Worm (Caenorhabditis elegans) whole organism, late embryonic: ENCODE measurements around the gene T25D1.2.

Experiments used
- T23F11.4 ChIP-seq: fragments of 200-800 bp; sonication (Bioruptor generic); optimal IDR thresholded peaks from 2 replicates; lab custom pipeline; 2018; ENCODE audit warnings: mild to moderate bottlenecking, missing genetic modification characterization, missing compliant biosample characterization
- ceh-45 ChIP-seq: fragments of 200-800 bp; sonication (Bioruptor generic); IDR thresholded peaks from 2 replicates; pipeline ENCODE4 v1.3.6; 2022; ENCODE audit warnings: missing genetic modification reagents, missing genetic modification characterization, missing compliant biosample characterization
- hlh-30 ChIP-seq: sonication (generic microtip); optimal IDR thresholded peaks from 2 replicates; lab custom pipeline; 2017; ENCODE audit warnings: antibody characterized with exemption, missing genetic modification characterization, missing compliant biosample characterization; ENCODE audit not compliant: insufficient read depth
- nhr-11 ChIP-seq: fragments of 150-350 bp; optimal IDR thresholded peaks from 2 replicates; lab custom pipeline; 2014; ENCODE audit warnings: missing biosample characterization, missing genetic modification characterization
- npax-4 ChIP-seq: sonication (generic microtip); optimal IDR thresholded peaks from 2 replicates; lab custom pipeline; 2016; ENCODE audit warnings: missing genetic modification characterization, missing compliant biosample characterization
- pha-4 ChIP-seq: fragments of 150-350 bp; optimal IDR thresholded peaks from 2 replicates; lab custom pipeline; 2018; ENCODE audit warnings: missing biosample characterization, missing genetic modification reagents, missing genetic modification characterization

- no peak for TF ChIP-seq nhr-11 (tag; lab: Kevin White, UChicago)
- TF ChIP-seq hlh-30 (tag; lab: Kevin White, UChicago) = no peak
- TF ChIP-seq npax-4 = no peak
- TF ChIP-seq pha-4 (tag; lab: Kevin White, UChicago) = no peak
- TF ChIP-seq ceh-45 (GFP tag; lab: Robert Waterston, UW) = no peak
- TF ChIP-seq T23F11.4 (GFP tag; lab: Kevin White, UChicago) = no peak
These were observed 12.4 kb downstream of the T25D1.2 start for ce11 chrX:16527815-16528214.
